Fruit fly (Drosophila melanogaster): ENCODE measurements around the gene CG13272.

DNA sequence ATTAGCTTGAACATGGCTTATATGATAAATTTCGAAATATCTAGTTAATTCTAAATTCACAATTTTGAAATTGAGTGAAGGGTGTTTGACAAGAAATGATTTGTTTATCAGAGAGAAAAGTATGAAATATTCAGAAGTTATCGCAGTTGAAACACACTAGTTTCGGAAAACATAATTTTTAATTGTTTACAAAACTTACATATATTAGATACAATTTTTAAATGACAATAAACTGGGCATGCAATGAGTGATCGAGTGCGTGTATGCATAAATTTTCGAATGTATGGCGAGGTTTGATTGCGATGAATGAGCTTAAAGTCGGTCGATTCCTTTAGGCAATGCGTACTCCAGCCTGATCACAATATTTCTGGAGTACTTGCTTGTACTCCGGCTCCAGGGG is 16.3 kb downstream of the CG13272 start, which contains the start of gene CG13280:
- no peak for TF ChIP-seq CG1620 (GFP tag; optimal IDR thresholded peaks at IDR 0.05)
- no peak for TF ChIP-seq kay (GFP tag; ENCODE audit: borderline replicate concordance)
- no peak for TF ChIP-seq CG33017 (tag; optimal IDR thresholded peaks at IDR 0.05)
- TF ChIP-seq CG12768 (GFP tag; optimal IDR thresholded peaks at IDR 0.05), result no peak
- no peak for TF ChIP-seq CG5204 (GFP tag; optimal IDR thresholded peaks at IDR 0.05)
- no peak for TF ChIP-seq Mnt (GFP tag; optimal IDR thresholded peaks at IDR 0.05)
- no peak for TF ChIP-seq tj (GFP tag; optimal IDR thresholded peaks at IDR 0.05)
- no peak for TF ChIP-seq Clk (GFP tag; optimal IDR thresholded peaks at IDR 0.05)
- no peak for TF ChIP-seq Crg-1 (GFP tag; optimal IDR thresholded peaks at IDR 0.05)
- TF ChIP-seq toe (GFP tag; optimal IDR thresholded peaks at IDR 0.05), result no peak
- TF ChIP-seq CG7101 (tag; optimal IDR thresholded peaks at IDR 0.05), result no peak
- TF ChIP-seq CG11617 (GFP tag; optimal IDR thresholded peaks at IDR 0.05), result no peak

All from whole organism, adult.